Worm (Caenorhabditis elegans): ENCODE data around the gene Y48A6B.9.

- TF ChIP-seq ceh-82 (tag; optimal IDR thresholded peaks at IDR 0.05) (no peak), nhr-76 (tag; optimal IDR thresholded peaks at IDR 0.05) (no peak), mdl-1 (tag; optimal IDR thresholded peaks at IDR 0.05) (no peak), daf-12 (tag; optimal IDR thresholded peaks at IDR 0.05) (no peak)
These were observed 38.9 kb upstream of the Y48A6B.9 start for ce11 chrIII:10994085-10994484.
